Fruit fly (Drosophila melanogaster) whole organism, embryonic: ENCODE data around the gene CG10086.

Experiments
- B-H1 ChIP-seq: fragments of 200-800 bp; sonication (Bioruptor generic); IDR thresholded peaks from 3 replicates; pipeline ENCODE4 v1.3.6; 2022; ENCODE audit warnings: missing biosample characterization, missing genetic modification characterization
- BEAF-32 ChIP-seq: fragments of 200-800 bp; sonication (Bioruptor generic); optimal IDR thresholded peaks from 3 replicates; lab custom pipeline; 2017; ENCODE audit warnings: missing biosample characterization, missing genetic modification characterization, mild to moderate bottlenecking, moderate library complexity, missing genetic modification reagents
- CG10147 ChIP-seq: fragments of 200-800 bp; sonication (Bioruptor generic); optimal IDR thresholded peaks from 2 replicates; lab custom pipeline; 2019; ENCODE audit warnings: missing biosample characterization, mild to moderate bottlenecking, missing genetic modification characterization, moderate library complexity
- CG10431 ChIP-seq: fragments of 200-800 bp; sonication (Bioruptor generic); optimal IDR thresholded peaks from 3 replicates; lab custom pipeline; 2018; ENCODE audit warnings: missing biosample characterization, mild to moderate bottlenecking, missing genetic modification characterization
- CG11696 ChIP-seq: fragments of 200-800 bp; sonication (Bioruptor generic); IDR thresholded peaks from 2 replicates; pipeline ENCODE4 v1.3.6; 2022; ENCODE audit warnings: missing biosample characterization, missing genetic modification characterization
- CG12391 ChIP-seq: fragments of 200-800 bp; sonication (Bioruptor generic); optimal IDR thresholded peaks from 3 replicates; lab custom pipeline; 2018; ENCODE audit warnings: missing biosample characterization, mild to moderate bottlenecking, missing genetic modification characterization, moderate library complexity
- CG13424 ChIP-seq: fragments of 200-800 bp; sonication (Bioruptor generic); optimal IDR thresholded peaks from 2 replicates; lab custom pipeline; 2019; ENCODE audit warnings: missing biosample characterization, mild to moderate bottlenecking, missing genetic modification characterization, moderate library complexity
- CG13775 ChIP-seq: fragments of 200-800 bp; sonication (Bioruptor generic); optimal IDR thresholded peaks from 3 replicates; lab custom pipeline; 2017; ENCODE audit warnings: missing biosample characterization, mild to moderate bottlenecking, missing genetic modification characterization
- CG14667 ChIP-seq: fragments of 200-800 bp; sonication (Bioruptor generic); IDR thresholded peaks from 2 replicates; pipeline ENCODE4 v1.3.6; 2022; ENCODE audit warnings: missing biosample characterization, missing genetic modification characterization
- CG16863 ChIP-seq: fragments of 200-800 bp; sonication (Bioruptor generic); optimal IDR thresholded peaks from 3 replicates; lab custom pipeline; 2016; ENCODE audit warnings: missing biosample characterization, missing genetic modification characterization
- CG17361 ChIP-seq: fragments of 200-800 bp; sonication (Bioruptor generic); IDR thresholded peaks from 3 replicates; pipeline ENCODE4 v1.3.6; 2022; ENCODE audit warnings: missing biosample characterization, missing genetic modification characterization
- CG17385 ChIP-seq: fragments of 200-800 bp; sonication (Bioruptor generic); optimal IDR thresholded peaks from 3 replicates; lab custom pipeline; 2018; ENCODE audit warnings: missing biosample characterization, mild to moderate bottlenecking, missing genetic modification characterization
- CG17802 ChIP-seq: fragments of 200-800 bp; sonication (Bioruptor generic); optimal IDR thresholded peaks from 2 replicates; lab custom pipeline; 2018; ENCODE audit warnings: missing biosample characterization, mild to moderate bottlenecking, missing genetic modification characterization, moderate library complexity
- CG2120 ChIP-seq: fragments of 200-800 bp; sonication (Bioruptor generic); optimal IDR thresholded peaks from 3 replicates; lab custom pipeline; 2016; ENCODE audit warnings: missing biosample characterization, missing genetic modification characterization
- CG2199 ChIP-seq: fragments of 200-800 bp; sonication (Bioruptor generic); IDR thresholded peaks from 3 replicates; pipeline ENCODE4 v1.3.6; 2022; ENCODE audit warnings: missing biosample characterization, missing genetic modification characterization
- CG30020 ChIP-seq: fragments of 200-800 bp; optimal IDR thresholded peaks from 2 replicates; lab custom pipeline; 2019; ENCODE audit warnings: missing biosample characterization, mild to moderate bottlenecking, missing genetic modification characterization, moderate library complexity
- CG3838 ChIP-seq: fragments of 200-800 bp; sonication (Bioruptor generic); optimal IDR thresholded peaks from 3 replicates; lab custom pipeline; 2016; ENCODE audit warnings: missing biosample characterization, missing genetic modification characterization
- CG4282 ChIP-seq: fragments of 200-800 bp; sonication (Bioruptor generic); optimal IDR thresholded peaks from 2 replicates; lab custom pipeline; 2016; ENCODE audit warnings: missing biosample characterization, missing genetic modification characterization
- CG5180 ChIP-seq: fragments of 200-800 bp; sonication (Bioruptor generic); optimal IDR thresholded peaks from 3 replicates; lab custom pipeline; 2017; ENCODE audit warnings: missing biosample characterization, missing genetic modification characterization, mild to moderate bottlenecking, moderate library complexity, missing genetic modification reagents
- CG8765 ChIP-seq: fragments of 200-800 bp; sonication (Bioruptor generic); IDR thresholded peaks from 2 replicates; pipeline ENCODE4 v1.3.6; 2022; ENCODE audit warnings: missing biosample characterization, missing genetic modification characterization
- CG8924 ChIP-seq: fragments of 200-800 bp; optimal IDR thresholded peaks from 3 replicates; lab custom pipeline; 2019; ENCODE audit warnings: missing biosample characterization, mild to moderate bottlenecking, missing genetic modification characterization, moderate library complexity
- Camta ChIP-seq: fragments of 200-800 bp; sonication (Bioruptor generic); optimal IDR thresholded peaks from 2 replicates; lab custom pipeline; 2016; ENCODE audit warnings: missing biosample characterization, missing genetic modification characterization
- D19A ChIP-seq: fragments of 200-800 bp; optimal IDR thresholded peaks from 3 replicates; lab custom pipeline; 2019; ENCODE audit warnings: missing biosample characterization, mild to moderate bottlenecking, missing genetic modification characterization, moderate library complexity
- Doc2 ChIP-seq: fragments of 200-800 bp; sonication (Bioruptor generic); IDR thresholded peaks from 2 replicates; pipeline ENCODE4 v1.3.6; 2022; ENCODE audit warnings: missing biosample characterization, missing genetic modification characterization
- E2f1 ChIP-seq: fragments of 200-800 bp; sonication (Bioruptor generic); IDR thresholded peaks from 2 replicates; pipeline ENCODE4 v1.3.6; 2022; ENCODE audit warnings: missing biosample characterization, missing genetic modification characterization
- Gsc ChIP-seq: fragments of 200-800 bp; sonication (Bioruptor generic); IDR thresholded peaks from 2 replicates; pipeline ENCODE4 v1.3.6; 2022; ENCODE audit warnings: missing biosample characterization, missing genetic modification characterization
- Mes4 ChIP-seq: fragments of 200-800 bp; sonication (Bioruptor generic); optimal IDR thresholded peaks from 2 replicates; lab custom pipeline; 2016; ENCODE audit warnings: missing biosample characterization, missing genetic modification characterization
- Mrtf ChIP-seq: fragments of 200-800 bp; sonication (Bioruptor generic); IDR thresholded peaks from 3 replicates; pipeline ENCODE4 v1.3.6; 2022; ENCODE audit warnings: missing biosample characterization, missing genetic modification characterization
- NC2α ChIP-seq: fragments of 200-800 bp; sonication (Bioruptor generic); optimal IDR thresholded peaks from 2 replicates; lab custom pipeline; 2016; ENCODE audit warnings: missing biosample characterization, missing genetic modification characterization
- NFAT ChIP-seq: fragments of 200-800 bp; sonication (Bioruptor generic); IDR thresholded peaks from 2 replicates; pipeline ENCODE4 v1.3.6; 2022; ENCODE audit warnings: missing biosample characterization, missing genetic modification characterization
- Nf-YC ChIP-seq: fragments of 200-800 bp; optimal IDR thresholded peaks from 3 replicates; lab custom pipeline; 2019; ENCODE audit warnings: missing biosample characterization, mild to moderate bottlenecking, missing genetic modification characterization, moderate library complexity
- Side ChIP-seq: fragments of 200-800 bp; sonication (Bioruptor generic); optimal IDR thresholded peaks from 2 replicates; lab custom pipeline; 2016; ENCODE audit warnings: missing biosample characterization, missing genetic modification characterization
- Six4 ChIP-seq: fragments of 200-800 bp; sonication (Bioruptor generic); optimal IDR thresholded peaks from 2 replicates; lab custom pipeline; 2016; ENCODE audit warnings: missing biosample characterization, missing genetic modification characterization
- Sox100B ChIP-seq: fragments of 200-800 bp; sonication (Bioruptor generic); optimal IDR thresholded peaks from 3 replicates; lab custom pipeline; 2018; ENCODE audit warnings: missing biosample characterization, mild to moderate bottlenecking, missing genetic modification characterization
- Trl ChIP-seq, 3 experiments: fragments of >200 bp in 2 of 3; fragments of 200-800 bp in 1 of 3; sonication (Bioruptor generic) in 1 of 3; optimal IDR thresholded peaks; 2 replicates in 1 of 3; 3 replicates in 2 of 3; lab custom pipeline; 2016 to 2017; ENCODE audit warnings: missing biosample characterization in 1 of 3, missing genetic modification characterization in 1 of 3
- ab ChIP-seq: fragments of 200-800 bp; sonication (Bioruptor generic); optimal IDR thresholded peaks from 2 replicates; lab custom pipeline; 2016; ENCODE audit warnings: missing biosample characterization, missing genetic modification characterization
- cato ChIP-seq: fragments of 200-800 bp; sonication (Bioruptor generic); optimal IDR thresholded peaks from 2 replicates; lab custom pipeline; 2016; ENCODE audit warnings: missing biosample characterization, missing genetic modification characterization, borderline replicate concordance
- danr ChIP-seq: fragments of 200-800 bp; sonication (Bioruptor generic); IDR thresholded peaks from 2 replicates; pipeline ENCODE4 v1.3.6; 2022; ENCODE audit warnings: missing biosample characterization, missing genetic modification characterization
- emc ChIP-seq: fragments of 200-800 bp; sonication (Bioruptor generic); optimal IDR thresholded peaks from 2 replicates; lab custom pipeline; 2016; ENCODE audit warnings: missing biosample characterization, missing genetic modification characterization
- ems ChIP-seq: fragments of 200-800 bp; sonication (Bioruptor generic); optimal IDR thresholded peaks from 3 replicates; lab custom pipeline; 2016; ENCODE audit warnings: missing biosample characterization, missing genetic modification characterization
- gce ChIP-seq: fragments of 200-800 bp; sonication (Bioruptor generic); IDR thresholded peaks from 3 replicates; pipeline ENCODE4 v1.3.6; 2022; ENCODE audit warnings: missing biosample characterization, missing genetic modification characterization
- gem ChIP-seq: fragments of 200-800 bp; sonication (Bioruptor generic); optimal IDR thresholded peaks from 2 replicates; lab custom pipeline; 2019; ENCODE audit warnings: missing biosample characterization, mild to moderate bottlenecking, missing genetic modification characterization, moderate library complexity
- gro ChIP-seq: fragments of 200-800 bp; sonication (Bioruptor generic); optimal IDR thresholded peaks from 2 replicates; lab custom pipeline; 2016; ENCODE audit warnings: missing biosample characterization, missing genetic modification characterization
- nmo ChIP-seq: fragments of 200-800 bp; sonication (Bioruptor generic); optimal IDR thresholded peaks from 2 replicates; lab custom pipeline; 2018; ENCODE audit warnings: missing biosample characterization, mild to moderate bottlenecking, missing genetic modification characterization, moderate library complexity
- pnt ChIP-seq: fragments of 200-800 bp; sonication (Bioruptor generic); optimal IDR thresholded peaks from 3 replicates; lab custom pipeline; 2016; ENCODE audit warnings: missing biosample characterization, missing genetic modification characterization
- pros ChIP-seq: fragments of 200-800 bp; sonication (Bioruptor generic); optimal IDR thresholded peaks from 3 replicates; lab custom pipeline; 2019; ENCODE audit warnings: missing biosample characterization, mild to moderate bottlenecking, missing genetic modification characterization, moderate library complexity
- seq ChIP-seq: fragments of 200-800 bp; sonication (Bioruptor generic); IDR thresholded peaks from 2 replicates; pipeline ENCODE4 v1.3.6; 2022; ENCODE audit warnings: missing biosample characterization, missing genetic modification characterization
- sima ChIP-seq: fragments of 200-800 bp; sonication (Bioruptor generic); optimal IDR thresholded peaks from 2 replicates; lab custom pipeline; 2016; ENCODE audit warnings: missing biosample characterization, missing genetic modification characterization
- stc ChIP-seq: fragments of 200-800 bp; sonication (Bioruptor generic); IDR thresholded peaks from 2 replicates; pipeline ENCODE4 v1.3.6; 2022; ENCODE audit warnings: missing biosample characterization, missing genetic modification characterization
- usp ChIP-seq: fragments of >200 bp; optimal IDR thresholded peaks from 2 replicates; lab custom pipeline; 2017; ENCODE audit warnings: missing biosample characterization, missing genetic modification characterization
- wek ChIP-seq: fragments of 200-800 bp; sonication (Bioruptor generic); optimal IDR thresholded peaks from 3 replicates; lab custom pipeline; 2018; ENCODE audit warnings: missing biosample characterization, mild to moderate bottlenecking, missing genetic modification characterization, moderate library complexity
- zen ChIP-seq: fragments of 200-800 bp; sonication (Bioruptor generic); optimal IDR thresholded peaks from 3 replicates; lab custom pipeline; 2018; ENCODE audit warnings: missing biosample characterization, mild to moderate bottlenecking, missing genetic modification characterization, moderate library complexity

Gene CG10086

DNA sequence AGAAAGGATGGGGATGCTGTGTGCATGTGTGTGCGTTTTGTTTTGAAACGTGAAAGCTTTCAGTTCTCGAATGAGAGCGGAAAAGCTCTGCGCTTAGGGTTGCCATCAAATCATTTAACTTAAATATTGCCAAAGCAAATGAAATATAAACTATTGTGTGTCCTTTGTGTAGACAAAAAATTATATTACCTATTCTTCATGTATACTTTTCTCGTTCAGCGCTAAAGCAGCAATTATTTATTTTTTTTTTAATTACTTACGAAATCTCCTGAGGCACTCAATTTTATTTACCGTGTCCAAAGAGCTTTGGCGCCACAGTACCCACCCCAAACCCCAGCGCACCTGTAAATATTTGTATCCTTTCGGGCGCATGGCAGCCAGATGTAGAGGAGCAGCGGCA lies 31.1 kb downstream of the CG10086 start (continued):
- TF ChIP-seq CG17385 = no peak
- no peak for TF ChIP-seq CG17802 (tag; lab: Kevin White, UChicago)
- no peak for TF ChIP-seq stc (GFP tag; lab: Robert Waterston, UW)
- no peak for TF ChIP-seq pros (GFP tag; lab: Kevin White, UChicago)
- TF ChIP-seq CG13424 = peak; percentile 50
- TF ChIP-seq Doc2 (GFP tag; lab: Robert Waterston, UW) = no peak
- TF ChIP-seq CG2120 (GFP tag; lab: Kevin White, UChicago) = peak; percentile 84
- peak; percentile 32 for TF ChIP-seq CG13775
- TF ChIP-seq emc = no peak
- TF ChIP-seq CG14667 (GFP tag; lab: Robert Waterston, UW) = no peak
- TF ChIP-seq zen (tag; lab: Kevin White, UChicago) = no peak
- TF ChIP-seq Nf-YC = peak; percentile 39
- TF ChIP-seq Trl (optimal IDR thresholded peaks at IDR 0.05; lab: Kevin White, UChicago) = peak in 1 of 2 experiments; percentile 7
- peak; percentile 16 for TF ChIP-seq Trl (GFP tag; optimal IDR thresholded peaks at IDR 0.05; lab: Kevin White, UChicago)
- TF ChIP-seq danr (GFP tag; lab: Robert Waterston, UW) = 0 out of 2 replicates have a peak, but pooled peaks have one; percentile 22
- no peak for TF ChIP-seq pnt (GFP tag; lab: Kevin White, UChicago)
- TF ChIP-seq Side = no peak
- no peak for TF ChIP-seq Camta (GFP tag; lab: Kevin White, UChicago)
- no peak for TF ChIP-seq NC2α (GFP tag; lab: Kevin White, UChicago)
- TF ChIP-seq CG3838 (GFP tag; lab: Kevin White, UChicago) = no peak
- TF ChIP-seq B-H1 (GFP tag; lab: Robert Waterston, UW) = no peak
- TF ChIP-seq gem (tag; lab: Kevin White, UChicago) = peak; percentile 54
- TF ChIP-seq CG5180 (GFP tag; lab: Kevin White, UChicago) = no peak
- TF ChIP-seq sima = no peak
- TF ChIP-seq CG8924 (tag; lab: Kevin White, UChicago) = no peak
- TF ChIP-seq cato (GFP tag; lab: Kevin White, UChicago) = no peak
- peak; percentile 24 for TF ChIP-seq CG12391 (tag; lab: Kevin White, UChicago)
- no peak for TF ChIP-seq ems (GFP tag; lab: Kevin White, UChicago)
- TF ChIP-seq D19A (tag; lab: Kevin White, UChicago) = no peak
- no peak for TF ChIP-seq usp (GFP tag; lab: Kevin White, UChicago)
- TF ChIP-seq Mes4 = no peak
- 0 out of 2 replicates have a peak, but pooled peaks have one; percentile 31 for TF ChIP-seq E2f1 (GFP tag; lab: Robert Waterston, UW)
- no peak for TF ChIP-seq nmo (GFP tag; lab: Kevin White, UChicago)
- no peak for TF ChIP-seq CG30020
- peak; percentile 3 for TF ChIP-seq Sox100B (GFP tag; lab: Kevin White, UChicago)
- TF ChIP-seq CG2199 = no peak
- TF ChIP-seq CG17361 (GFP tag; lab: Robert Waterston, UW) = no peak
- peak; percentile 16 for TF ChIP-seq gro
- no peak for TF ChIP-seq ab (GFP tag; lab: Kevin White, UChicago)
- TF ChIP-seq BEAF-32 = no peak
- TF ChIP-seq seq (GFP tag; lab: Robert Waterston, UW) = 0 out of 2 replicates have a peak, but pooled peaks have one; percentile 20
- no peak for TF ChIP-seq gce (GFP tag; lab: Robert Waterston, UW)
- TF ChIP-seq CG10431 (GFP tag; lab: Kevin White, UChicago) = no peak
- no peak for TF ChIP-seq NFAT (GFP tag; lab: Robert Waterston, UW)
- TF ChIP-seq Mrtf (GFP tag; lab: Robert Waterston, UW) = no peak
- TF ChIP-seq CG4282 = no peak
- no peak for TF ChIP-seq CG16863
- no peak for TF ChIP-seq wek (GFP tag; lab: Kevin White, UChicago)
- TF ChIP-seq Gsc = no peak
- TF ChIP-seq CG11696 (GFP tag; lab: Robert Waterston, UW) = no peak
- TF ChIP-seq Six4 = no peak
- TF ChIP-seq CG8765 = no peak
- peak; percentile 41 for TF ChIP-seq CG10147
